Fruit fly (Drosophila melanogaster) whole organism, embryonic: Measurements from ENCODE around the gene Or83a.

Source experiments
- Bdp1 ChIP-seq: fragments of 200-800 bp; sonication (Bioruptor generic); optimal IDR thresholded peaks from 3 replicates; lab custom pipeline; 2016; ENCODE audit warnings: missing biosample characterization, missing genetic modification characterization
- CG10209 ChIP-seq: fragments of 200-800 bp; sonication (Bioruptor generic); optimal IDR thresholded peaks from 3 replicates; lab custom pipeline; 2017; ENCODE audit warnings: missing biosample characterization, mild to moderate bottlenecking, missing genetic modification characterization, missing genetic modification reagents
- CG10654 ChIP-seq: fragments of 200-800 bp; sonication (Bioruptor generic); optimal IDR thresholded peaks from 2 replicates; lab custom pipeline; 2016; ENCODE audit warnings: missing biosample characterization, missing genetic modification characterization
- CG11504 ChIP-seq: fragments of 200-800 bp; sonication (Bioruptor generic); optimal IDR thresholded peaks from 3 replicates; lab custom pipeline; 2019; ENCODE audit warnings: missing biosample characterization, mild to moderate bottlenecking, missing genetic modification characterization, moderate library complexity
- CG1233 ChIP-seq: fragments of 200-800 bp; sonication (Bioruptor generic); optimal IDR thresholded peaks from 4 replicates; lab custom pipeline; 2018; ENCODE audit warnings: missing biosample characterization, mild to moderate bottlenecking, missing genetic modification characterization
- CG13624 ChIP-seq: fragments of 200-800 bp; sonication (Bioruptor generic); optimal IDR thresholded peaks from 2 replicates; lab custom pipeline; 2016; ENCODE audit warnings: missing biosample characterization, missing genetic modification characterization
- CG13775 ChIP-seq: fragments of 200-800 bp; sonication (Bioruptor generic); optimal IDR thresholded peaks from 3 replicates; lab custom pipeline; 2017; ENCODE audit warnings: missing biosample characterization, mild to moderate bottlenecking, missing genetic modification characterization
- CG14710 ChIP-seq: fragments of 200-800 bp; sonication (Bioruptor generic); optimal IDR thresholded peaks from 3 replicates; lab custom pipeline; 2019; ENCODE audit warnings: missing biosample characterization, mild to moderate bottlenecking, missing genetic modification characterization, moderate library complexity
- CG14965 ChIP-seq: fragments of 200-800 bp; sonication (Bioruptor generic); optimal IDR thresholded peaks from 2 replicates; lab custom pipeline; 2016; ENCODE audit warnings: missing biosample characterization, missing genetic modification characterization, borderline replicate concordance
- CG15514 ChIP-seq: fragments of 200-800 bp; sonication (Bioruptor generic); optimal IDR thresholded peaks from 3 replicates; lab custom pipeline; 2017; ENCODE audit warnings: missing biosample characterization, missing genetic modification characterization, mild to moderate bottlenecking, moderate library complexity, missing genetic modification reagents
- CG1603 ChIP-seq: fragments of 200-800 bp; sonication (Bioruptor generic); optimal IDR thresholded peaks from 2 replicates; lab custom pipeline; 2019; ENCODE audit warnings: missing biosample characterization, mild to moderate bottlenecking, missing genetic modification characterization, moderate library complexity
- CG17359 ChIP-seq: fragments of 200-800 bp; sonication (Bioruptor generic); optimal IDR thresholded peaks from 3 replicates; lab custom pipeline; 2018; ENCODE audit warnings: missing biosample characterization, mild to moderate bottlenecking, missing genetic modification characterization, moderate library complexity
- CG17829 ChIP-seq: fragments of 200-800 bp; optimal IDR thresholded peaks from 2 replicates; lab custom pipeline; 2019; ENCODE audit warnings: missing biosample characterization, mild to moderate bottlenecking, missing genetic modification characterization, moderate library complexity
- CG1792 ChIP-seq: fragments of 200-800 bp; sonication (Bioruptor generic); optimal IDR thresholded peaks from 2 replicates; lab custom pipeline; 2016; ENCODE audit warnings: missing biosample characterization, missing genetic modification characterization
- CG2712 ChIP-seq: fragments of 200-800 bp; optimal IDR thresholded peaks from 3 replicates; lab custom pipeline; 2019; ENCODE audit warnings: missing biosample characterization, mild to moderate bottlenecking, missing genetic modification characterization, moderate library complexity
- CG31441 ChIP-seq: fragments of 200-800 bp; sonication (Bioruptor generic); IDR thresholded peaks from 2 replicates; pipeline ENCODE4 v1.3.6; 2022; ENCODE audit warnings: missing biosample characterization, missing genetic modification characterization
- CG3163 ChIP-seq: fragments of 200-800 bp; sonication (Bioruptor generic); optimal IDR thresholded peaks from 3 replicates; lab custom pipeline; 2016; ENCODE audit warnings: missing biosample characterization, missing genetic modification characterization
- CG32772 ChIP-seq: fragments of 200-800 bp; sonication (Bioruptor generic); IDR thresholded peaks from 2 replicates; pipeline ENCODE4 v1.3.6; 2022; ENCODE audit warnings: missing biosample characterization, missing genetic modification characterization
- CG4424 ChIP-seq: fragments of 200-800 bp; sonication (Bioruptor generic); optimal IDR thresholded peaks from 3 replicates; lab custom pipeline; 2016; ENCODE audit warnings: missing biosample characterization, missing genetic modification characterization
- CG4617 ChIP-seq: fragments of 200-800 bp; sonication (Bioruptor generic); optimal IDR thresholded peaks from 3 replicates; lab custom pipeline; 2016; ENCODE audit warnings: missing biosample characterization, missing genetic modification characterization, borderline replicate concordance
- CG6254 ChIP-seq: fragments of 200-800 bp; sonication (Bioruptor generic); optimal IDR thresholded peaks from 3 replicates; lab custom pipeline; 2017; ENCODE audit warnings: mild to moderate bottlenecking, missing biosample characterization, missing genetic modification reagents, missing genetic modification characterization
- CG8290 ChIP-seq, 3 experiments: fragments of 200-800 bp; sonication (Bioruptor generic); optimal IDR thresholded peaks; 2 replicates each; lab custom pipeline; 2016 to 2019; ENCODE audit warnings: missing biosample characterization in 3 of 3, missing genetic modification characterization in 3 of 3, mild to moderate bottlenecking in 2 of 3, moderate library complexity in 1 of 3
- CG8924 ChIP-seq: fragments of 200-800 bp; optimal IDR thresholded peaks from 3 replicates; lab custom pipeline; 2019; ENCODE audit warnings: missing biosample characterization, mild to moderate bottlenecking, missing genetic modification characterization, moderate library complexity
- CG9932 ChIP-seq: fragments of 200-800 bp; sonication (Bioruptor generic); IDR thresholded peaks from 2 replicates; pipeline ENCODE4 v1.3.6; 2022; ENCODE audit warnings: missing biosample characterization, missing genetic modification characterization
- ERR ChIP-seq: fragments of 200-800 bp; sonication (Bioruptor generic); optimal IDR thresholded peaks from 2 replicates; lab custom pipeline; 2016; ENCODE audit warnings: missing biosample characterization, missing genetic modification characterization
- H15 ChIP-seq: fragments of 200-800 bp; sonication (Bioruptor generic); IDR thresholded peaks from 3 replicates; pipeline ENCODE4 v1.3.6; 2022; ENCODE audit warnings: missing biosample characterization, missing genetic modification characterization
- Hr51 ChIP-seq, 2 experiments: fragments of 200-800 bp; sonication (Bioruptor generic); optimal IDR thresholded peaks; 2 replicates in 1 of 2; 3 replicates in 1 of 2; lab custom pipeline; 2016 to 2018; ENCODE audit warnings: missing biosample characterization in 2 of 2, missing genetic modification characterization in 2 of 2, mild to moderate bottlenecking in 1 of 2, moderate library complexity in 1 of 2
- MBD-R2 ChIP-seq: fragments of 200-800 bp; sonication (Bioruptor generic); IDR thresholded peaks from 2 replicates; pipeline ENCODE4 v1.3.6; 2022; ENCODE audit warnings: missing biosample characterization, missing genetic modification characterization
- MESR4 ChIP-seq: fragments of 200-800 bp; sonication (Bioruptor generic); optimal IDR thresholded peaks from 2 replicates; lab custom pipeline; 2018; ENCODE audit warnings: missing biosample characterization, mild to moderate bottlenecking, missing genetic modification characterization, moderate library complexity
- Nf-YB ChIP-seq: fragments of 200-800 bp; sonication (Bioruptor generic); optimal IDR thresholded peaks from 3 replicates; lab custom pipeline; 2019; ENCODE audit warnings: missing biosample characterization, mild to moderate bottlenecking, missing genetic modification characterization, moderate library complexity
- Optix ChIP-seq: fragments of 200-800 bp; sonication (Bioruptor generic); IDR thresholded peaks from 3 replicates; pipeline ENCODE4 v1.3.6; 2022; ENCODE audit warnings: missing biosample characterization, missing genetic modification characterization
- Pdp1 ChIP-seq, 2 experiments: fragments of 200-800 bp; sonication (Bioruptor generic); optimal IDR thresholded peaks; 3 replicates each; lab custom pipeline; 2016; ENCODE audit warnings: missing biosample characterization in 2 of 2, missing genetic modification characterization in 2 of 2, mild to moderate bottlenecking in 1 of 2, moderate library complexity in 1 of 2
- Xbp1 ChIP-seq: fragments of 200-800 bp; sonication (Bioruptor generic); optimal IDR thresholded peaks from 3 replicates; lab custom pipeline; 2016; ENCODE audit warnings: missing biosample characterization, mild to moderate bottlenecking, missing genetic modification characterization
- YL-1 ChIP-seq: fragments of 200-800 bp; sonication (Bioruptor generic); optimal IDR thresholded peaks from 3 replicates; lab custom pipeline; 2017; ENCODE audit warnings: missing biosample characterization, mild to moderate bottlenecking, missing genetic modification characterization
- bsh ChIP-seq, 2 experiments: fragments of 200-800 bp; sonication (Bioruptor generic); optimal IDR thresholded peaks; 2 replicates each; lab custom pipeline; 2017 to 2018; ENCODE audit warnings: mild to moderate bottlenecking in 2 of 2, missing biosample characterization in 2 of 2, missing genetic modification characterization in 2 of 2, moderate library complexity in 1 of 2
- chinmo ChIP-seq: fragments of 200-800 bp; sonication (Bioruptor generic); IDR thresholded peaks from 4 replicates; pipeline ENCODE4 v1.3.6; 2022; ENCODE audit warnings: missing biosample characterization, missing genetic modification characterization; ENCODE audit not compliant: partially characterized antibody
- crol ChIP-seq: fragments of 200-800 bp; sonication (Bioruptor generic); IDR thresholded peaks from 2 replicates; pipeline ENCODE4 v1.3.6; 2022; ENCODE audit warnings: missing biosample characterization, missing genetic modification characterization
- da ChIP-seq: fragments of 200-800 bp; sonication (Bioruptor generic); optimal IDR thresholded peaks from 2 replicates; lab custom pipeline; 2016; ENCODE audit warnings: missing biosample characterization, missing genetic modification characterization
- fru ChIP-seq: fragments of >200 bp; optimal IDR thresholded peaks from 2 replicates; lab custom pipeline; 2017
- gro ChIP-seq: fragments of 200-800 bp; sonication (Bioruptor generic); optimal IDR thresholded peaks from 2 replicates; lab custom pipeline; 2016; ENCODE audit warnings: missing biosample characterization, missing genetic modification characterization
- knrl ChIP-seq: fragments of 200-800 bp; sonication (Bioruptor generic); IDR thresholded peaks from 3 replicates; pipeline ENCODE4 v1.3.6; 2022; ENCODE audit warnings: missing biosample characterization, missing genetic modification characterization; ENCODE audit not compliant: partially characterized antibody
- lilli ChIP-seq: fragments of 200-800 bp; sonication (Bioruptor generic); optimal IDR thresholded peaks from 3 replicates; lab custom pipeline; 2016; ENCODE audit warnings: missing biosample characterization, missing genetic modification characterization
- nau ChIP-seq: fragments of 200-800 bp; sonication (Bioruptor generic); optimal IDR thresholded peaks from 3 replicates; lab custom pipeline; 2017; ENCODE audit warnings: missing biosample characterization, mild to moderate bottlenecking, missing genetic modification characterization, missing genetic modification reagents
- pho ChIP-seq: fragments of 200-800 bp; sonication (Bioruptor generic); optimal IDR thresholded peaks from 2 replicates; lab custom pipeline; 2016; ENCODE audit warnings: missing biosample characterization, missing genetic modification characterization
- ro ChIP-seq: fragments of 200-800 bp; sonication (Bioruptor generic); IDR thresholded peaks from 2 replicates; pipeline ENCODE4 v1.3.6; 2022; ENCODE audit warnings: missing biosample characterization, missing genetic modification characterization
- tin ChIP-seq: fragments of 200-800 bp; sonication (Bioruptor generic); optimal IDR thresholded peaks from 3 replicates; lab custom pipeline; 2016; ENCODE audit warnings: missing biosample characterization, missing genetic modification characterization
- trem ChIP-seq: fragments of 200-800 bp; optimal IDR thresholded peaks from 3 replicates; lab custom pipeline; 2019; ENCODE audit warnings: missing biosample characterization, mild to moderate bottlenecking, missing genetic modification characterization, moderate library complexity
- trh ChIP-seq: fragments of 200-800 bp; sonication (Bioruptor generic); optimal IDR thresholded peaks from 2 replicates; lab custom pipeline; 2016; ENCODE audit warnings: missing biosample characterization, missing genetic modification characterization
- yki ChIP-seq: fragments of >200 bp; optimal IDR thresholded peaks from 3 replicates; lab custom pipeline; 2018

Gene Or83a

dm6 chr3R:5354373-5355134 is 44.4 kb downstream of the Or83a start, which contains the start of the genes CG11999 and CG1161 (continued):
- TF ChIP-seq CG10654 (GFP tag; lab: Kevin White, UChicago) (no peak), CG32772 (no peak), ERR (GFP tag; lab: Kevin White, UChicago) (no peak), CG4424 (peak; percentile 22), CG17359 (no peak), trh (GFP tag; lab: Kevin White, UChicago) (no peak), tin (no peak), CG11504 (tag; lab: Kevin White, UChicago) (peak; percentile 47), CG13624 (GFP tag; lab: Kevin White, UChicago) (no peak), CG13775 (GFP tag; lab: Kevin White, UChicago) (peak; percentile 10), CG8924 (peak; percentile 46), CG10209 (GFP tag; lab: Kevin White, UChicago) (no peak), H15 (no peak), CG14710 (tag; lab: Kevin White, UChicago) (peak; percentile 64), CG1233 (GFP tag; lab: Kevin White, UChicago) (no peak), Xbp1 (GFP tag; lab: Kevin White, UChicago) (peak; percentile 93), lilli (peak; percentile 4), MBD-R2 (GFP tag; lab: Robert Waterston, UW) (peak; percentile 59), ro (GFP tag; lab: Robert Waterston, UW) (no peak), trem (tag; lab: Kevin White, UChicago) (peak; percentile 30), knrl (GFP tag; lab: Robert Waterston, UW) (peak; percentile 40; the same call in 1 of the 3 replicates), Bdp1 (GFP tag; lab: Kevin White, UChicago) (no peak), Hr51 (GFP tag; optimal IDR thresholded peaks at IDR 0.05; lab: Kevin White, UChicago) (peak in 1 of 2 experiments; percentile 52), MESR4 (peak; percentile 66), YL-1 (GFP tag; lab: Kevin White, UChicago) (peak; percentile 47), Nf-YB (GFP tag; lab: Kevin White, UChicago) (peak; percentile 90), Pdp1 (GFP tag; optimal IDR thresholded peaks at IDR 0.05; lab: Kevin White, UChicago) (peak in 1 of 2 experiments; percentile 19), yki (lab: Kevin White, UChicago) (no peak), CG14965 (GFP tag; lab: Kevin White, UChicago) (no peak), CG31441 (GFP tag; lab: Robert Waterston, UW) (no peak; the same call in 1 of the 2 replicates), bsh (GFP tag; optimal IDR thresholded peaks at IDR 0.05; lab: Kevin White, UChicago) (no peak), CG4617 (GFP tag; lab: Kevin White, UChicago) (peak; percentile 49), CG2712 (tag; lab: Kevin White, UChicago) (peak; percentile 47), CG1792 (GFP tag; lab: Kevin White, UChicago) (no peak), CG15514 (peak; percentile 99), CG17829 (tag; lab: Kevin White, UChicago) (peak; percentile 26), fru (lab: Kevin White, UChicago) (no peak), CG3163 (GFP tag; lab: Kevin White, UChicago) (no peak)

dm6 chr3R:5350393-5350972 is 48.5 kb downstream of the Or83a start, which contains the start of gene mtd:
mtd (minus strand) TSS chr3R:5350443.
- TF ChIP-seq CG6254 (no peak), crol (peak; percentile 77), CG8290 (GFP tag; optimal IDR thresholded peaks at IDR 0.05; lab: Kevin White, UChicago) (no peak), CG8290 (tag; optimal IDR thresholded peaks at IDR 0.05; lab: Kevin White, UChicago) (peak in 1 of 2 experiments; percentile 5), pho (GFP tag; lab: Kevin White, UChicago) (no peak), da (GFP tag; lab: Kevin White, UChicago) (no peak), CG1603 (tag; lab: Kevin White, UChicago) (no peak), CG9932 (GFP tag; lab: Robert Waterston, UW) (peak; percentile 17; the same call in 1 of the 2 replicates), Optix (GFP tag; lab: Robert Waterston, UW) (no peak), chinmo (0 out of 4 replicates have a peak, but pooled peaks have one; percentile 33), gro (no peak), nau (GFP tag; lab: Kevin White, UChicago) (no peak)
